Fruit fly (Drosophila melanogaster) whole organism: ENCODE results near the gene CG11617.

Experiments
- CG8478 ChIP-seq: fragments of >200 bp; optimal IDR thresholded peaks from 2 replicates; lab custom pipeline; 2018; ENCODE audit warnings: inconsistent platforms
- Dll ChIP-seq: fragments of >200 bp; optimal IDR thresholded peaks from 2 replicates; lab custom pipeline; 2017
- EcR ChIP-seq, 2 experiments: fragments of >200 bp; optimal IDR thresholded peaks; 2 replicates each; lab custom pipeline; 2017; ENCODE audit warnings: missing biosample characterization in 2 of 2, missing genetic modification characterization in 2 of 2, missing genetic modification reagents in 2 of 2
- pan ChIP-seq: fragments of >200 bp; optimal IDR thresholded peaks from 2 replicates; lab custom pipeline; 2017
- psq ChIP-seq: fragments of >200 bp; optimal IDR thresholded peaks from 2 replicates; lab custom pipeline; 2017
- usp ChIP-seq: fragments of >200 bp; optimal IDR thresholded peaks from 2 replicates; lab custom pipeline; 2017; ENCODE audit warnings: missing biosample characterization, missing genetic modification characterization, mixed read lengths

The CG11617 gene

dm6 chr2L:155215-155712 lies 51.8 kb downstream of the CG11617 start, which contains the start of gene Pus10:
Gene Pus10 (minus strand): TSS chr2L:155305.
- TF ChIP-seq usp (GFP tag; lab: Kevin White, UChicago) (no peak), Dll (no peak), pan (lab: Kevin White, UChicago) (no peak), EcR (GFP tag; optimal IDR thresholded peaks at IDR 0.05; lab: Kevin White, UChicago) (no peak), psq (lab: Kevin White, UChicago) (no peak), CG8478 (lab: Kevin White, UChicago) (no peak)
